Fruit fly (Drosophila melanogaster) whole organism, embryonic: Measurements from ENCODE around the gene Cdc45.

Experiments used
- Atf3 ChIP-seq: fragments of 200-800 bp; sonication (Bioruptor generic); optimal IDR thresholded peaks from 3 replicates; lab custom pipeline; 2016; ENCODE audit warnings: missing biosample characterization, missing genetic modification characterization
- Bdp1 ChIP-seq: fragments of 200-800 bp; sonication (Bioruptor generic); optimal IDR thresholded peaks from 3 replicates; lab custom pipeline; 2016; ENCODE audit warnings: missing biosample characterization, missing genetic modification characterization
- Blimp-1 ChIP-seq: fragments of 200-800 bp; sonication (Bioruptor generic); optimal IDR thresholded peaks from 3 replicates; lab custom pipeline; 2018; ENCODE audit warnings: missing biosample characterization, missing genetic modification characterization, mild to moderate bottlenecking, moderate library complexity, missing genetic modification reagents
- BtbVII ChIP-seq: fragments of 200-800 bp; sonication (Bioruptor generic); optimal IDR thresholded peaks from 3 replicates; lab custom pipeline; 2017; ENCODE audit warnings: missing biosample characterization, mild to moderate bottlenecking, missing genetic modification characterization
- CG13894 ChIP-seq: fragments of 200-800 bp; sonication (Bioruptor generic); optimal IDR thresholded peaks from 3 replicates; lab custom pipeline; 2018; ENCODE audit warnings: missing biosample characterization, mild to moderate bottlenecking, missing genetic modification characterization, moderate library complexity
- Eip74EF ChIP-seq, 2 experiments: fragments of 200-800 bp in 1 of 2; fragments of >200 bp in 1 of 2; sonication (Bioruptor generic) in 1 of 2; optimal IDR thresholded peaks; 2 replicates each; lab custom pipeline; 2017 to 2019; ENCODE audit warnings: missing biosample characterization in 2 of 2, missing genetic modification characterization in 2 of 2, mild to moderate bottlenecking in 1 of 2, moderate library complexity in 1 of 2
- Hr51 ChIP-seq, 2 experiments: fragments of 200-800 bp; sonication (Bioruptor generic); optimal IDR thresholded peaks; 2 replicates in 1 of 2; 3 replicates in 1 of 2; lab custom pipeline; 2016 to 2018; ENCODE audit warnings: missing biosample characterization in 2 of 2, missing genetic modification characterization in 2 of 2, mild to moderate bottlenecking in 1 of 2, moderate library complexity in 1 of 2
- Pdp1 ChIP-seq, 2 experiments: fragments of 200-800 bp; sonication (Bioruptor generic); optimal IDR thresholded peaks; 3 replicates each; lab custom pipeline; 2016; ENCODE audit warnings: missing biosample characterization in 2 of 2, missing genetic modification characterization in 2 of 2, mild to moderate bottlenecking in 1 of 2, moderate library complexity in 1 of 2
- Ssrp ChIP-seq: fragments of 200-800 bp; sonication (Bioruptor generic); optimal IDR thresholded peaks from 2 replicates; lab custom pipeline; 2018; ENCODE audit warnings: missing biosample characterization, mild to moderate bottlenecking, missing genetic modification characterization, moderate library complexity
- chinmo ChIP-seq: fragments of 200-800 bp; sonication (Bioruptor generic); IDR thresholded peaks from 4 replicates; pipeline ENCODE4 v1.3.6; 2022; ENCODE audit warnings: missing biosample characterization, missing genetic modification characterization; ENCODE audit not compliant: partially characterized antibody
- schlank ChIP-seq: fragments of 200-800 bp; sonication (Bioruptor generic); optimal IDR thresholded peaks from 2 replicates; lab custom pipeline; 2018; ENCODE audit warnings: missing biosample characterization, mild to moderate bottlenecking, missing genetic modification characterization
- sens ChIP-seq: fragments of 200-800 bp; sonication (Bioruptor generic); peaks from one replicate; lab custom pipeline; 2016; ENCODE audit warnings: missing biosample characterization, missing genetic modification characterization
- trem ChIP-seq: fragments of 200-800 bp; optimal IDR thresholded peaks from 3 replicates; lab custom pipeline; 2019; ENCODE audit warnings: missing biosample characterization, mild to moderate bottlenecking, missing genetic modification characterization, moderate library complexity

DNA sequence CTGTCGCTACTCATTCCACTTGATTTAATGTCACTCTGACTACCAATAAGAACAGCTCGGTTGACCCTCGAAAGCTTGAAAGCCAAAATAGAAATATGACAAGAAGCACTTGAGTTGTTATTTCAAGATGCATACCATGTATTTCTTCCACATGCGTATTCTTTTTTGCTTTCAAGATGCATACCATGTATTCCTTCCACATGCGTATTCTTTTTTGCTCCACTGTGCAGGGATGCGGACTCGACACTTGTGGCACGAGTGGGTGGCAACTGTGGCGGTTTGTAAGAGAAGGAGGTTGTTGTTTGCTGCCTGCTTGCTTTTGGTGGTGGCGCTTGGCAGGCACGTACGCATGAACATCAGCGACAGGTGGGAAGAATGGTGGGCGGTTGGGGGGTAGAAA is 24.2 kb downstream of the Cdc45 start:
- TF ChIP-seq BtbVII (GFP tag; lab: Kevin White, UChicago) = no peak
- no peak for TF ChIP-seq Hr51 (GFP tag; optimal IDR thresholded peaks at IDR 0.05; lab: Kevin White, UChicago)
- no peak for TF ChIP-seq Atf3 (GFP tag; lab: Kevin White, UChicago)
- no peak for TF ChIP-seq Eip74EF (GFP tag; optimal IDR thresholded peaks at IDR 0.05; lab: Kevin White, UChicago)
- no peak for TF ChIP-seq Bdp1 (GFP tag; lab: Kevin White, UChicago)
- TF ChIP-seq schlank (tag; lab: Kevin White, UChicago) = no peak
- TF ChIP-seq Ssrp (tag; lab: Kevin White, UChicago) = no peak
- TF ChIP-seq Blimp-1 (GFP tag; lab: Kevin White, UChicago) = no peak
- no peak for TF ChIP-seq trem (tag; lab: Kevin White, UChicago)
- TF ChIP-seq sens (GFP tag; lab: Kevin White, UChicago) = no peak
- no peak for TF ChIP-seq chinmo (GFP tag; lab: Robert Waterston, UW)
- TF ChIP-seq Pdp1 (GFP tag; optimal IDR thresholded peaks at IDR 0.05; lab: Kevin White, UChicago) = no peak
- no peak for TF ChIP-seq CG13894 (tag; lab: Kevin White, UChicago)
